Worm (Caenorhabditis elegans) whole organism, L1 larva: Measurements from ENCODE around the gene mrps-18C.

Experiments used
- ama-1 ChIP-seq: fragments of 150-350 bp; optimal IDR thresholded peaks from 2 replicates; lab custom pipeline; 2014
- elt-2 ChIP-seq: sonication (generic microtip); optimal IDR thresholded peaks from 2 replicates; lab custom pipeline; 2016; ENCODE audit warnings: missing genetic modification characterization, mild to moderate bottlenecking, inconsistent platforms, missing compliant biosample characterization, missing genetic modification reagents
- mdl-1 ChIP-seq, 2 experiments: fragments of 150-350 bp; optimal IDR thresholded peaks; 2 replicates each; lab custom pipeline; 2014 to 2017; ENCODE audit warnings: missing biosample characterization in 2 of 2, missing genetic modification characterization in 2 of 2, inconsistent platforms in 1 of 2
- nhr-19 ChIP-seq: fragments of 200-800 bp; sonication (Bioruptor generic); conservative IDR thresholded peaks from 2 replicates; pipeline ENCODE4 v1.3.6; 2022; ENCODE audit warnings: missing genetic modification characterization, missing compliant biosample characterization
- pag-3 ChIP-seq: sonication (generic microtip); optimal IDR thresholded peaks from 2 replicates; lab custom pipeline; 2017; ENCODE audit warnings: missing genetic modification characterization, mild to moderate bottlenecking, missing compliant biosample characterization, antibody characterized with exemption, borderline replicate concordance; ENCODE audit not compliant: insufficient read depth
- sox-4 ChIP-seq: sonication (generic microtip); optimal IDR thresholded peaks from 2 replicates; lab custom pipeline; 2016; ENCODE audit warnings: missing genetic modification characterization, missing compliant biosample characterization
- unc-62 ChIP-seq: fragments of 150-350 bp; optimal IDR thresholded peaks from 2 replicates; lab custom pipeline; 2014; ENCODE audit warnings: missing biosample characterization, missing genetic modification reagents, missing genetic modification characterization

ce11 chrIII:4965271-4965670 lies 29.9 kb downstream of the mrps-18C start, which contains the start of gene nca-2:
- TF ChIP-seq unc-62 (GFP tag; lab: Kevin White, UChicago) (no peak), pag-3 (no peak), ama-1 (no peak), mdl-1 (tag; optimal IDR thresholded peaks at IDR 0.05; lab: Kevin White, UChicago) (no peak), elt-2 (no peak), nhr-19 (GFP tag; lab: Robert Waterston, UW) (no peak), sox-4 (tag; lab: Kevin White, UChicago) (no peak)
